Worm (Caenorhabditis elegans): Measurements from ENCODE around the gene Y41C4A.18.
A peak's percentile ranks its signal among the peaks of the same experiment; 100 is the strongest.
"Not testable (repeated sequence)": the region's sequence is repeated elsewhere in the genome, so short reads cannot be mapped to it uniquely, and the experiment has no call there.

The Y41C4A.18 gene

DNA sequence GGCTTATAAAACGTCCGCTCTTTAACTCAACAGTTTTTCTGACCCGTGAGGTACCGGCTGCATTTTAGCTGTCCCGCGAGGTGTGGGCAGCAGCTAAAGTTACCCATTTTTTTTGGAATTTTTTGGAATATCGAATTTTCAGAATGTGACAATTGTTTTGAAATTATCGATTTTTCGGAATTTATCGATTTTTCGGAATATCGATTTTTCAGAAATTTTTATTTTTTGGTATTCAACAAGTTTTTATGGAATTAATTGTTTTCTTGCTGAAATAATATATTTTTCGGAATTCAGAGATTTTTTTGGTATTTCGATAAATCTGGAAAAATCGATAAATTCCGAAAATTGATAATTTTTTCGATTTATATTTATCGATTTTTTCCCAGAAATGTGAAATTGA, 2.5 kb downstream of the Y41C4A.18 start:
- no peak for TF ChIP-seq him-1 (tag; optimal IDR thresholded peaks at IDR 0.05)
- no peak for TF ChIP-seq dao-5 (tag; optimal IDR thresholded peaks at IDR 0.05)
- no peak for TF ChIP-seq W03F9.2 (tag; optimal IDR thresholded peaks at IDR 0.05)

- TF ChIP-seq W03F9.2 (tag; optimal IDR thresholded peaks at IDR 0.05) (no peak), dao-5 (tag; optimal IDR thresholded peaks at IDR 0.05) (no peak), him-1 (tag; optimal IDR thresholded peaks at IDR 0.05) (no peak)
Measured at ce11 chrIII:11737527-11737926, 7.1 kb downstream of the Y41C4A.18 start, which contains the start of gene sup-1. TSS of gene sup-1 (minus strand) at chrIII:11737627.

DNA sequence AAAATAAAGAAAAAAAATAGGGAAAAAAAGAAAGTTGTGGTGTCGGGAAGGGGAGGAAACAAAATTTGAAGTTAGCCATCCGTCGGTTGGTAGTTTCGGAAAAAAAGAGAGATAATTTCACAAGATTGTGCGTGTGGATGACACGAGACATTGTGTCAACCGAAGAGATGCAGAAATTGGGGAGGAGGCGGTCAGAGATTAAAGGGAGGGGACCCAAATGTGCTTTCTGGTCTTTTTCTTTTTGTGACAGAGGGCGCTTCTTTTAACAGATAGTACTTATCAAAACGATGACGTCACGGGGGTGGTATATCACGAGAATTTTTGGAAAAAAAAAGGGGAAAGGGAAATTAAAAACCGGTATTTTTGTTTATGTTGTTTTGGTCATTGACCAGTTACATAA, 8.1 kb downstream of the Y41C4A.18 start:
- TF ChIP-seq dao-5 (tag; optimal IDR thresholded peaks at IDR 0.05) (no peak), W03F9.2 (tag; optimal IDR thresholded peaks at IDR 0.05) (no peak), him-1 (tag; optimal IDR thresholded peaks at IDR 0.05) (no peak)

DNA sequence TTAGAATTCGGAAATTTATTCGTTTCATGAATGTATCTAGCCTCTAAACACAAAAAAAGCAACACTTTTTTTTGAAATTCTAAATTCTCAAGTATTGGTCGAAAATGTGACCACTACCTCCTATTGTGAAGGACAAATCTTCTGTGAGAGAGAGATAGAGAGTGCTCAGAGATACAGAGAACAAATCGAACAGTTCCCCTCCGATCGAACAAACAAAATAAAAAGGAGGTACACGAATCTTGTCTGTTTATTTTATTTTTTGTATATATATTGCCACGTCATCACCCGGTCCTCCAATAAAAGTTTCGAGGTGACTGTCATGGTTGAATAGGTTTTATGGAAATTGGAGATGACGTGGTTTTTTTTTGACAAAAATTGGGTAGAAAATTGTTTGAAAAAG, 10.5 kb downstream of the Y41C4A.18 start:
- TF ChIP-seq W03F9.2 (tag; optimal IDR thresholded peaks at IDR 0.05) (no peak), dao-5 (tag; optimal IDR thresholded peaks at IDR 0.05) (no peak), him-1 (tag; optimal IDR thresholded peaks at IDR 0.05) (no peak)

ce11 chrIII:11742191-11742590, 11.8 kb downstream of the Y41C4A.18 start:
- TF ChIP-seq dao-5 (tag; optimal IDR thresholded peaks at IDR 0.05) (no peak), W03F9.2 (tag; optimal IDR thresholded peaks at IDR 0.05) (no peak), him-1 (tag; optimal IDR thresholded peaks at IDR 0.05) (no peak)

ce11 chrIII:11746718-11747117, 16.3 kb downstream of the Y41C4A.18 start, which contains the start of gene mrt-2:
TSS of gene mrt-2 (plus strand) at chrIII:11746766.
- TF ChIP-seq him-1 (tag; optimal IDR thresholded peaks at IDR 0.05) = peak; percentile 11
- no peak for TF ChIP-seq dao-5 (tag; optimal IDR thresholded peaks at IDR 0.05)
- TF ChIP-seq W03F9.2 (tag; optimal IDR thresholded peaks at IDR 0.05) = peak; percentile 46

DNA sequence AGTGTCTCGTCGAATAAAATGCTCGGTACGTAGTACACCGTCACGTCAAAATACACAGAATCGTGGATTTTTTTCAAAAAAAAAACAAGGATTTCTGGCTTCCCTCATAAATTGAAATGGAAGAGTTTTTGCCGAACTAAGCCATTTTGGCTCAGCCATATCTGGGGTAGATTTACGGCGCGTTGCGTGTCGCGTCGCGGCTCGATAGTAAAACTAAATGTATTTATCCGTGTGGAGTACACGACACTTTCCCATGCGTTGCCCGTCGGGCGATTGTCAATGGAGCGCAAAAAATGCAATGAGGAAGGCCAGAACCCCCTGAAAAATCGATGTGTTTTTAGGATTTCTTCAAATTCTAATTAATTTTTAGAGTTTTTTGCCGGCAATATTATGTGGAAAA, 19.8 kb downstream of the Y41C4A.18 start:
- no peak for TF ChIP-seq him-1 (tag; optimal IDR thresholded peaks at IDR 0.05)
- no peak for TF ChIP-seq W03F9.2 (tag; optimal IDR thresholded peaks at IDR 0.05)
- no peak for TF ChIP-seq dao-5 (tag; optimal IDR thresholded peaks at IDR 0.05)

DNA sequence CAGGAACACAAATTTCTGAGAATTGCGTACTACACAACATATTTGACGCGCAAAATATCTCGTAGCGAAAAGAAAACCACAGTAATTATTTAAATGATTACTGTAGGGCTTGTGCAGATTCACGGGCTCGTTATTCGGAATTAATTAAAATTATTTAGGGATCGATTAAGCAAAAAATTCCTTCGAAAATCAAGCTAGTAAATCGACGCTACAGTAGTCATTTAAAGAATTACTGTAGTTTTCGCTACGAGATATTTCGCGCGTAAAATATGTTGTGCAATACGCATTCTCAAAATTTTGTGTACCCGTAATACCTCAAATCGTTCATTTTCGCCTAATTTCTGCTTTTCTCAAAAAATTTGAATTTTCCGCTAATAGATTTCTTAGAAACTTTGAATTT, 20.4 kb downstream of the Y41C4A.18 start:
- TF ChIP-seq him-1 (tag; optimal IDR thresholded peaks at IDR 0.05) (no peak), dao-5 (tag; optimal IDR thresholded peaks at IDR 0.05) (no peak), W03F9.2 (tag; optimal IDR thresholded peaks at IDR 0.05) (no peak)

DNA sequence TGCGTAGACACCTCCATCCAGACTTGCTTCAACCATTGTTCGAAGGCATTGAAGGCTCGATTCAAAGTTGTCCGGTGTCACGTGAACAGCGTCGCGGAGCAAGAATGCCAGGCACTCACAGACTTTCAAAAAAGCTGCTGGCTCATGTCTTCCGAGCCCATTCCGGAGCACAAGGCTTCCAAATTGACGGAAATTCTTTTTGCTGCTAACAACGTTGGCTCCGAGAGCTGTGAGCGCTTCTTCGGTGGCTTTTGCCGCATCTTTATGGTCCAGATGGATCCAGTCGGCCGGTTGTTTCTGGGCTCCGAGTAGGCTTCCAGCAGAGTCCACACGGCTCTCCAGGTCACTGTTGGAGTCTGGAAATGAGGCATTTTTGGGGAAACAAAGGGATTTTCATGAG, 27.5 kb downstream of the Y41C4A.18 start:
- TF ChIP-seq him-1 (tag; optimal IDR thresholded peaks at IDR 0.05) (no peak), W03F9.2 (tag; optimal IDR thresholded peaks at IDR 0.05) (no peak), dao-5 (tag; optimal IDR thresholded peaks at IDR 0.05) (no peak)

- TF ChIP-seq W03F9.2 (tag; optimal IDR thresholded peaks at IDR 0.05) (no peak), him-1 (tag; optimal IDR thresholded peaks at IDR 0.05) (no peak), dao-5 (tag; optimal IDR thresholded peaks at IDR 0.05) (no peak)
Measured at ce11 chrIII:11760634-11761033, 30.2 kb downstream of the Y41C4A.18 start.

ce11 chrIII:11773581-11773980, 43.2 kb downstream of the Y41C4A.18 start, which contains the start of gene gbf-1:
TSS of gene gbf-1 (minus strand) at chrIII:11773681.
- TF ChIP-seq him-1, W03F9.2, dao-5 (tag; optimal IDR thresholded peaks at IDR 0.05): not testable (repeated sequence)

DNA sequence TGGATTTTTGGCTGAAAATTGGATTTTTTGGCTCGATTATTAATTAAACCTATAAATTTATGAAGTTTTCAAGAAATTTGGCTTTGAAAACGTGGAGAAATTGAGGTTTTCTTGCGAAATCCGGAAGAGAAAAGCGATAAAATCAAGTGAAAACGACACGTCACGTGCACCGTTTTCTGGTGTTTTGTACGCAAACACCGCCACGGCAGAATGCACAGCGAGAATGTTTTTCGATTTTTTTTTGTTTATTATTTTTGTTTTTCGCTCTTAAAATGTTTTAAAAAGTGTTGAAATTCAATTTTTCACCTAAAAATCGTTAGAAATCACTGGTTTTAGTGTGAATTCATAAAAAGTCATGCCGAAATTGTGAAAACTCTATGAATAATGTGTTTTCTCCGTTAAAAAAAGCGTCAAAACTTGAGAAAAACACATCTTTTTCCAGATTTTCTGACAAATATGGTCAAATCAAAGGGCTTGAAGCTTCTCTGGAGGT, 44.1 kb downstream of the Y41C4A.18 start, which contains the start of gene immp-1:
Gene immp-1 (plus strand): TSS at position 443 of the 493 bp plus-strand sequence.
- no peak for TF ChIP-seq W03F9.2 (tag; optimal IDR thresholded peaks at IDR 0.05)
- TF ChIP-seq dao-5 (tag; optimal IDR thresholded peaks at IDR 0.05) = no peak
- no peak for TF ChIP-seq him-1 (tag; optimal IDR thresholded peaks at IDR 0.05)

DNA sequence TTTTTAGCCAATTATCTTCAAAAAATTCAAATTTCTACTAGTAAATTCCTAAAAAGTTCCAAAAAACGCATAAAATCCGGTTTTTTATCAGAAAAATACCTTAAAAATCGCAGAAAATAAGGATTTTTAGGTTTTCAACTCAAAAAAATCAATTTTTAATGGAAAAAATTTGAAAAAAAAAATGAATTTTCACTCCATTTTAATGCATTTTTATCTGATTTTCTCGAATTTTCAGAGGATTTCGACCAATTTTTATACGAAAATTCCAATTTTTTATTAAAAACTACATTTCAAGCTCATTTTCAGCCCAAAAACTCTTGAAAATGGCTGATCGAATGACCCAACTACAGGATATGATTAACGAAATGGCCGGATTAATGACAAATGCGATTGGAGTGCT, 46.9 kb downstream of the Y41C4A.18 start, which contains the start of gene mdt-21:
Gene mdt-21 (plus strand): TSS at position 301 of the 400 bp plus-strand sequence.
- TF ChIP-seq dao-5 (tag; optimal IDR thresholded peaks at IDR 0.05) = no peak
- TF ChIP-seq him-1 (tag; optimal IDR thresholded peaks at IDR 0.05) = no peak
- no peak for TF ChIP-seq W03F9.2 (tag; optimal IDR thresholded peaks at IDR 0.05)

- TF ChIP-seq him-1 (tag; optimal IDR thresholded peaks at IDR 0.05) (no peak), W03F9.2 (tag; optimal IDR thresholded peaks at IDR 0.05) (no peak), dao-5 (tag; optimal IDR thresholded peaks at IDR 0.05) (no peak)
Measured at ce11 chrIII:11780183-11780664, 49.8 kb downstream of the Y41C4A.18 start, which contains the start of gene C24H11.5. TSS of gene C24H11.5 (plus strand) at chrIII:11780233.
